Fruit fly (Drosophila melanogaster) whole organism, embryonic: ENCODE measurements around the gene RpL28.

Experiments used
- CG12659 ChIP-seq: fragments of 200-800 bp; sonication (Bioruptor generic); optimal IDR thresholded peaks from 3 replicates; lab custom pipeline; 2017; ENCODE audit warnings: mild to moderate bottlenecking, missing biosample characterization, missing genetic modification reagents, missing genetic modification characterization
- CG3838 ChIP-seq: fragments of 200-800 bp; sonication (Bioruptor generic); optimal IDR thresholded peaks from 3 replicates; lab custom pipeline; 2016; ENCODE audit warnings: missing biosample characterization, missing genetic modification characterization
- CG8478 ChIP-seq: fragments of >200 bp; optimal IDR thresholded peaks from 2 replicates; lab custom pipeline; 2018
- fd96Cb ChIP-seq: fragments of 200-800 bp; sonication (Bioruptor generic); optimal IDR thresholded peaks from 2 replicates; lab custom pipeline; 2018; ENCODE audit warnings: missing biosample characterization, mild to moderate bottlenecking, missing genetic modification characterization, moderate library complexity
- h ChIP-seq: fragments of >200 bp; optimal IDR thresholded peaks from 2 replicates; lab custom pipeline; 2017

- TF ChIP-seq CG8478 (lab: Kevin White, UChicago) (no peak), CG3838 (GFP tag; lab: Kevin White, UChicago) (no peak), fd96Cb (tag; lab: Kevin White, UChicago) (no peak), h (lab: Kevin White, UChicago) (no peak), CG12659 (GFP tag; lab: Kevin White, UChicago) (no peak)
Measured at dm6 chr3L:3184104-3184503, 38.7 kb downstream of the RpL28 start, which contains the start of gene CG42494.
